Worm (Caenorhabditis elegans): Measurements from ENCODE around the gene szy-2.

Gene szy-2

ce11 chrIII:5371226-5371926, at the start of gene szy-2:
TSS of gene szy-2 (minus strand) at chrIII:5371276.
- peak; percentile 64 for TF ChIP-seq lin-39 (tag; optimal IDR thresholded peaks at IDR 0.05)
- TF ChIP-seq ama-1 (optimal IDR thresholded peaks at IDR 0.05) = no peak

- TF ChIP-seq sea-2 (GFP tag; optimal IDR thresholded peaks at IDR 0.05) = no peak
- no peak for TF ChIP-seq eor-1 (tag; optimal IDR thresholded peaks at IDR 0.05)
- peak; percentile 91 for TF ChIP-seq pha-4 (tag; optimal IDR thresholded peaks at IDR 0.05)
- TF ChIP-seq egl-27 (tag; optimal IDR thresholded peaks at IDR 0.05) = no peak
- TF ChIP-seq nhr-76 (tag; optimal IDR thresholded peaks at IDR 0.05) = no peak
- no peak for TF ChIP-seq ztf-11 (tag; optimal IDR thresholded peaks at IDR 0.05)
- TF ChIP-seq elt-2 (tag; optimal IDR thresholded peaks at IDR 0.05) = peak; percentile 72
- TF ChIP-seq unc-62 (GFP tag; optimal IDR thresholded peaks at IDR 0.05) = no peak
- no peak for TF ChIP-seq nhr-67 (tag; optimal IDR thresholded peaks at IDR 0.05)
- no peak for TF ChIP-seq lsy-12 (tag; optimal IDR thresholded peaks at IDR 0.05)
- TF ChIP-seq nfya-1 (tag; optimal IDR thresholded peaks at IDR 0.05; ENCODE audit: insufficient read depth) = no peak
These were observed 49.2 kb upstream of the szy-2 start for ce11 chrIII:5420276-5420675.

ce11 chrIII:5419527-5419926, 48.5 kb upstream of the szy-2 start:
- TF ChIP-seq pha-4 (tag; optimal IDR thresholded peaks at IDR 0.05) = no peak
- TF ChIP-seq nhr-237 (tag; optimal IDR thresholded peaks at IDR 0.05) = no peak
- TF ChIP-seq ceh-82 (tag; optimal IDR thresholded peaks at IDR 0.05) = no peak
- TF ChIP-seq lin-15B (tag; optimal IDR thresholded peaks at IDR 0.05) = no peak
- TF ChIP-seq ama-1 (optimal IDR thresholded peaks at IDR 0.05) = peak; percentile 19

- no peak for TF ChIP-seq nhr-11 (tag; optimal IDR thresholded peaks at IDR 0.05)
- TF ChIP-seq ztf-11 (tag; optimal IDR thresholded peaks at IDR 0.05) = no peak
- TF ChIP-seq pha-4 (tag; optimal IDR thresholded peaks at IDR 0.05) = peak; percentile 43
These were observed 46.8 kb upstream of the szy-2 start for ce11 chrIII:5417921-5418320.

- TF ChIP-seq nhr-76 (tag; optimal IDR thresholded peaks at IDR 0.05) (no peak), elt-1 (tag; optimal IDR thresholded peaks at IDR 0.05) (no peak), egl-5 (tag; optimal IDR thresholded peaks at IDR 0.05) (no peak), ztf-11 (tag; optimal IDR thresholded peaks at IDR 0.05) (no peak), ZK546.5 (tag; optimal IDR thresholded peaks at IDR 0.05) (no peak), nhr-237 (tag; optimal IDR thresholded peaks at IDR 0.05) (no peak), tbx-2 (tag; optimal IDR thresholded peaks at IDR 0.05) (no peak), nhr-28 (tag; optimal IDR thresholded peaks at IDR 0.05) (no peak)
These were observed 42.6 kb upstream of the szy-2 start, which contains the start of gene grl-22 for ce11 chrIII:5413680-5414079. TSS of gene grl-22 (minus strand) at chrIII:5414011.

- TF ChIP-seq eor-1 (tag; optimal IDR thresholded peaks at IDR 0.05) (no peak), nhr-23 (tag; optimal IDR thresholded peaks at IDR 0.05) (no peak), ceh-28 (tag; optimal IDR thresholded peaks at IDR 0.05) (no peak), egl-27 (tag; optimal IDR thresholded peaks at IDR 0.05) (no peak), ztf-11 (tag; optimal IDR thresholded peaks at IDR 0.05) (no peak), nhr-28 (tag; optimal IDR thresholded peaks at IDR 0.05) (no peak), ama-1 (optimal IDR thresholded peaks at IDR 0.05) (no peak), pqm-1 (tag; optimal IDR thresholded peaks at IDR 0.05) (no peak), fkh-2 (tag; optimal IDR thresholded peaks at IDR 0.05) (no peak), nhr-76 (tag; optimal IDR thresholded peaks at IDR 0.05) (no peak), sea-2 (GFP tag; optimal IDR thresholded peaks at IDR 0.05) (no peak), aly-2 (tag; optimal IDR thresholded peaks at IDR 0.05) (no peak), ztf-4 (tag; optimal IDR thresholded peaks at IDR 0.05) (no peak)
These were observed 36.5 kb upstream of the szy-2 start, which contains the start of gene W03A5.1 for ce11 chrIII:5407588-5407987. TSS of gene W03A5.1 (plus strand) at chrIII:5407888.

- TF ChIP-seq egl-27 (tag; optimal IDR thresholded peaks at IDR 0.05) (no peak), fos-1 (tag; optimal IDR thresholded peaks at IDR 0.05) (no peak)
These were observed 36.0 kb upstream of the szy-2 start for ce11 chrIII:5407060-5407459.
